Fruit fly (Drosophila melanogaster) whole organism, embryonic: Measurements from ENCODE around the gene CG34454.

Source experiments
- Antp ChIP-seq: fragments of 200-800 bp; sonication (Bioruptor generic); optimal IDR thresholded peaks from 3 replicates; lab custom pipeline; 2016; ENCODE audit warnings: missing biosample characterization, missing genetic modification characterization
- Lpt ChIP-seq: fragments of >200 bp; optimal IDR thresholded peaks from 2 replicates; lab custom pipeline; 2018; ENCODE audit warnings: missing biosample characterization, missing genetic modification characterization

DNA sequence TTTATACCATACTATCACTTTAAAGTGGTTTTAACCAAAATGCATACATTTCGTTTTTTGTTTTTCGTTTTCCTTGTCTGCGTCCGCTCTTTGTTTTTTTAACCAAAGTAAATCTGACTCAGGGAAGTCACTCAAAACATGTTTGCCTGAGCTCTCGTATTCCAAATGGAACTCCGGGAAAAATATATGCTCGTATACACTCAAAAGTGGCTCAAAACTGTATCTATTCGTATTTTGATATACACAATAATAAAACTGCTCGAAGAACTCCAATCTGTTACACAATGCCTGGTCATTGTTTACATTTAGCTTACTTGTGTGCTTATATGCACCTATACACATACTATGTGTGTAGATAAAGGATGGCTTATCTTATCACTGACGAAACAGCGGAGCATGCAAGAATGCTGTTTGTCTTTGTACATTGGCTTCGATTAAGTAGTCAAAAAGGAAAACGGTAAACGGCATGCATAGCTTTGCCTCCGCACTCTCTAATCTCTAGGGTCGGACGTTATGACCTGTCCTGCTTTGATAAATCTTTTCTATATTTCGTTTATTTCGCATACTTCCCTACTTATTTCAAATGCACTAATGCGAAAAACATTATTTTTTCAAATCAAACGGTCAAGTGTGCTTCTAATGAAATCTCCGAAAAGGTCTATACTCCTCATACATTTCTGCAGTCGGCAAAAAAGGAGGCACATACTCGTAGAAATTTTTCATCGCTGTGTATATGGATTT is 38.8 kb upstream of the CG34454 start, which contains the start of gene miple2:
- no peak for TF ChIP-seq Lpt (GFP tag; lab: Kevin White, UChicago)
- TF ChIP-seq Antp, result no peak
